Fruit fly (Drosophila melanogaster): Measurements from ENCODE around the gene SkpE.

dm6 chrX:19811057-19811456 is 12.8 kb downstream of the SkpE start:
- TF ChIP-seq CG34367 (tag; optimal IDR thresholded peaks at IDR 0.05): no peak
- no peak for TF ChIP-seq CG8159 (tag; optimal IDR thresholded peaks at IDR 0.05)
- no peak for TF ChIP-seq CG13204 (GFP tag; optimal IDR thresholded peaks at IDR 0.05)
- TF ChIP-seq CG14655 (GFP tag; optimal IDR thresholded peaks at IDR 0.05): no peak
- TF ChIP-seq CG12605 (GFP tag; IDR thresholded peaks at IDR 0.05): no peak
- no peak for TF ChIP-seq Snoo (tag; optimal IDR thresholded peaks at IDR 0.05)
- no peak for TF ChIP-seq EcR (GFP tag; optimal IDR thresholded peaks at IDR 0.05)
- no peak for TF ChIP-seq CG17806 (tag; optimal IDR thresholded peaks at IDR 0.05)
- TF ChIP-seq Pif1A (GFP tag; optimal IDR thresholded peaks at IDR 0.05): no peak
- TF ChIP-seq CG32121 (GFP tag; IDR thresholded peaks at IDR 0.05): no peak
- TF ChIP-seq CG8301 (tag; optimal IDR thresholded peaks at IDR 0.05): no peak
- TF ChIP-seq CG10348 (GFP tag; IDR thresholded peaks at IDR 0.05): no peak
